Worm (Caenorhabditis elegans) whole organism, L4 larva: ENCODE results near the gene fce-2.

Source experiments
- Y5F2A.4 ChIP-seq: fragments of 200-800 bp; sonication (Bioruptor generic); optimal IDR thresholded peaks from 2 replicates; lab custom pipeline; 2018; ENCODE audit warnings: mild to moderate bottlenecking, missing genetic modification characterization, missing compliant biosample characterization
- ZK546.5 ChIP-seq, 2 experiments: sonication (generic microtip); optimal IDR thresholded peaks; 2 replicates each; lab custom pipeline; 2017; ENCODE audit warnings: missing biosample characterization in 2 of 2, missing genetic modification characterization in 2 of 2
- ceh-28 ChIP-seq: fragments of 150-350 bp; optimal IDR thresholded peaks from 2 replicates; lab custom pipeline; 2014; ENCODE audit warnings: missing biosample characterization, missing genetic modification reagents, missing genetic modification characterization
- fkh-10 ChIP-seq: fragments of 150-350 bp; optimal IDR thresholded peaks from 2 replicates; lab custom pipeline; 2014; ENCODE audit warnings: missing biosample characterization, missing genetic modification reagents, missing genetic modification characterization
- jun-1 ChIP-seq: fragments of 150-350 bp; optimal IDR thresholded peaks from 2 replicates; lab custom pipeline; 2014; ENCODE audit warnings: missing biosample characterization, missing genetic modification reagents, missing genetic modification characterization
- madf-5 ChIP-seq, 2 experiments: fragments of 200-800 bp; sonication (Bioruptor generic); IDR thresholded peaks; 2 replicates each; pipeline ENCODE4 v1.3.6; 2022; ENCODE audit warnings: missing compliant biosample characterization in 2 of 2, missing genetic modification characterization in 2 of 2
- pqm-1 ChIP-seq: sonication (generic microtip); optimal IDR thresholded peaks from 2 replicates; lab custom pipeline; 2017; ENCODE audit warnings: missing biosample characterization, missing genetic modification characterization
- sdz-12 ChIP-seq: fragments of 200-800 bp; sonication (Bioruptor generic); optimal IDR thresholded peaks from 2 replicates; lab custom pipeline; 2018; ENCODE audit warnings: mild to moderate bottlenecking, missing genetic modification characterization, missing compliant biosample characterization
- skn-1 ChIP-seq: fragments of 150-350 bp; optimal IDR thresholded peaks from 2 replicates; lab custom pipeline; 2014; ENCODE audit warnings: missing biosample characterization, missing genetic modification characterization
- spr-3 ChIP-seq: fragments of 200-800 bp; sonication (Bioruptor generic); optimal IDR thresholded peaks from 2 replicates; lab custom pipeline; 2018; ENCODE audit warnings: mild to moderate bottlenecking, missing genetic modification characterization, missing compliant biosample characterization
- tag-97 ChIP-seq: fragments of 200-800 bp; sonication (Bioruptor generic); IDR thresholded peaks from 2 replicates; pipeline ENCODE4 v1.3.6; 2022; ENCODE audit warnings: missing genetic modification characterization, missing compliant biosample characterization
- unc-39 ChIP-seq: sonication (generic microtip); optimal IDR thresholded peaks from 2 replicates; lab custom pipeline; 2017; ENCODE audit warnings: missing biosample characterization, missing genetic modification characterization

- TF ChIP-seq ZK546.5 (tag; optimal IDR thresholded peaks at IDR 0.05; lab: Kevin White, UChicago) (no peak), fkh-10 (GFP tag; lab: Kevin White, UChicago) (no peak), madf-5 (GFP tag; IDR thresholded peaks at IDR 0.05; lab: Robert Waterston, UW) (no peak), tag-97 (GFP tag; lab: Robert Waterston, UW) (no peak), Y5F2A.4 (GFP tag; lab: Kevin White, UChicago) (no peak), spr-3 (GFP tag; lab: Kevin White, UChicago) (no peak), ceh-28 (tag; lab: Kevin White, UChicago) (no peak), sdz-12 (GFP tag; lab: Kevin White, UChicago) (no peak), pqm-1 (tag; lab: Kevin White, UChicago) (no peak), unc-39 (no peak), jun-1 (no peak), skn-1 (no peak)
These were observed 18.3 kb upstream of the fce-2 start for ce11 chrV:20406817-20407216.
